Worm (Caenorhabditis elegans): ENCODE measurements around the gene sqv-3.

Gene sqv-3

ce11 chrIII:9786776-9787175 is 6.6 kb upstream of the sqv-3 start:
- TF ChIP-seq pha-4 (tag; optimal IDR thresholded peaks at IDR 0.05) = peak; percentile 37
- TF ChIP-seq snpc-4 (tag; optimal IDR thresholded peaks at IDR 0.05) = no peak
- TF ChIP-seq pqm-1 (tag; optimal IDR thresholded peaks at IDR 0.05) = peak; percentile 90
- TF ChIP-seq fkh-10 (GFP tag; optimal IDR thresholded peaks at IDR 0.05) = no peak
- no peak for TF ChIP-seq ama-1 (optimal IDR thresholded peaks at IDR 0.05)
- TF ChIP-seq elt-2 (tag; optimal IDR thresholded peaks at IDR 0.05) = peak; percentile 84

ce11 chrIII:9783133-9783590 is 3.0 kb upstream of the sqv-3 start:
- peak; percentile 8 for TF ChIP-seq ceh-82 (tag; optimal IDR thresholded peaks at IDR 0.05)
- no peak for TF ChIP-seq ama-1 (optimal IDR thresholded peaks at IDR 0.05)
- TF ChIP-seq skn-1 (tag; optimal IDR thresholded peaks at IDR 0.05) = no peak
- no peak for TF ChIP-seq nhr-237 (tag; optimal IDR thresholded peaks at IDR 0.05)
- no peak for TF ChIP-seq ceh-9 (tag; optimal IDR thresholded peaks at IDR 0.05)
- peak; percentile 21 for TF ChIP-seq nhr-23 (tag; optimal IDR thresholded peaks at IDR 0.05)
- peak; percentile 22 for TF ChIP-seq ceh-28 (tag; optimal IDR thresholded peaks at IDR 0.05)
- TF ChIP-seq eor-1 (tag; optimal IDR thresholded peaks at IDR 0.05) = no peak
- peak; percentile 23 for TF ChIP-seq jun-1 (tag; optimal IDR thresholded peaks at IDR 0.05)
- TF ChIP-seq daf-12 (tag; optimal IDR thresholded peaks at IDR 0.05) = no peak
- TF ChIP-seq fkh-10 (GFP tag; optimal IDR thresholded peaks at IDR 0.05) = no peak
- TF ChIP-seq elt-3 (tag; optimal IDR thresholded peaks at IDR 0.05) = no peak
- no peak for TF ChIP-seq egl-5 (tag; optimal IDR thresholded peaks at IDR 0.05)
- no peak for TF ChIP-seq elt-1 (tag; optimal IDR thresholded peaks at IDR 0.05)
- no peak for TF ChIP-seq nhr-12 (tag; optimal IDR thresholded peaks at IDR 0.05)
- TF ChIP-seq nhr-77 (tag; optimal IDR thresholded peaks at IDR 0.05) = peak; percentile 27
- no peak for TF ChIP-seq nhr-25 (tag; optimal IDR thresholded peaks at IDR 0.05)
- peak; percentile 33 for TF ChIP-seq nhr-43 (tag; optimal IDR thresholded peaks at IDR 0.05; ENCODE audit: poor library complexity, severe bottlenecking)
- TF ChIP-seq nhr-11 (tag; optimal IDR thresholded peaks at IDR 0.05) = no peak
- no peak for TF ChIP-seq fkh-2 (tag; optimal IDR thresholded peaks at IDR 0.05)
- no peak for TF ChIP-seq lin-39 (tag; optimal IDR thresholded peaks at IDR 0.05)
- no peak for TF ChIP-seq mml-1 (tag; optimal IDR thresholded peaks at IDR 0.05)
- TF ChIP-seq mdl-1 (tag; optimal IDR thresholded peaks at IDR 0.05) = no peak
- no peak for TF ChIP-seq ZK546.5 (tag; optimal IDR thresholded peaks at IDR 0.05)
- TF ChIP-seq nhr-28 (tag; optimal IDR thresholded peaks at IDR 0.05) = no peak
- TF ChIP-seq tbx-2 (tag; optimal IDR thresholded peaks at IDR 0.05) = peak; percentile 28
- no peak for TF ChIP-seq hmg-11 (tag; optimal IDR thresholded peaks at IDR 0.05)
- TF ChIP-seq zag-1 (tag; optimal IDR thresholded peaks at IDR 0.05) = no peak
- no peak for TF ChIP-seq unc-39 (tag; optimal IDR thresholded peaks at IDR 0.05)
- no peak for TF ChIP-seq egl-27 (tag; optimal IDR thresholded peaks at IDR 0.05)
- TF ChIP-seq pqm-1 (tag; optimal IDR thresholded peaks at IDR 0.05) = no peak
- TF ChIP-seq pha-4 (tag; optimal IDR thresholded peaks at IDR 0.05) = no peak
- no peak for TF ChIP-seq ztf-11 (tag; optimal IDR thresholded peaks at IDR 0.05)
- TF ChIP-seq aly-2 (tag; optimal IDR thresholded peaks at IDR 0.05) = peak; percentile 65
- no peak for TF ChIP-seq nhr-76 (tag; optimal IDR thresholded peaks at IDR 0.05)
- no peak for TF ChIP-seq R02D3.7 (tag; optimal IDR thresholded peaks at IDR 0.05)
- TF ChIP-seq ztf-4 (tag; optimal IDR thresholded peaks at IDR 0.05) = no peak
- TF ChIP-seq nfya-1 (tag; optimal IDR thresholded peaks at IDR 0.05; ENCODE audit: insufficient read depth) = no peak
- no peak for TF ChIP-seq sea-2 (GFP tag; optimal IDR thresholded peaks at IDR 0.05)
- TF ChIP-seq lsy-12 (tag; optimal IDR thresholded peaks at IDR 0.05) = peak; percentile 63
- TF ChIP-seq lin-15B (tag; optimal IDR thresholded peaks at IDR 0.05) = no peak
- TF ChIP-seq fos-1 (tag; optimal IDR thresholded peaks at IDR 0.05) = no peak
- TF ChIP-seq ceh-16 (tag; optimal IDR thresholded peaks at IDR 0.05) = no peak
- TF ChIP-seq unc-62 (GFP tag; optimal IDR thresholded peaks at IDR 0.05) = no peak
- TF ChIP-seq nhr-67 (tag; optimal IDR thresholded peaks at IDR 0.05) = no peak
- TF ChIP-seq elt-2 (tag; optimal IDR thresholded peaks at IDR 0.05) = peak; percentile 24
- no peak for TF ChIP-seq snpc-4 (tag; optimal IDR thresholded peaks at IDR 0.05)

Data from whole organism, L3 larva.